Fruit fly (Drosophila melanogaster): ENCODE measurements around the gene Pect.

Pect gene

dm6 chr2L:13219281-13220092, 15.9 kb downstream of the Pect start, which contains the start of the genes CG9426 and mRF1 (continued):
- TF ChIP-seq crol (GFP tag; IDR thresholded peaks at IDR 0.05) = no peak
- peak; percentile 34 for TF ChIP-seq Xbp1 (GFP tag; optimal IDR thresholded peaks at IDR 0.05)
- TF ChIP-seq CG34224 (GFP tag; IDR thresholded peaks at IDR 0.05; ENCODE audit: partially characterized antibody) = peak; percentile 98
- TF ChIP-seq Lpt (GFP tag; optimal IDR thresholded peaks at IDR 0.05) = no peak
- TF ChIP-seq p53 (GFP tag; optimal IDR thresholded peaks at IDR 0.05) = peak; percentile 31
- TF ChIP-seq CG10321 (GFP tag; IDR thresholded peaks at IDR 0.05) = no peak
- TF ChIP-seq MBD-R2 (GFP tag; IDR thresholded peaks at IDR 0.05) = peak; percentile 83
- TF ChIP-seq CG17186 (GFP tag; optimal IDR thresholded peaks at IDR 0.05) = peak; percentile 19
- TF ChIP-seq Lim3 (GFP tag; IDR thresholded peaks at IDR 0.05) = no peak
- no peak for TF ChIP-seq CG7271 (tag; optimal IDR thresholded peaks at IDR 0.05)
- peak; percentile 21 for TF ChIP-seq Neu2 (GFP tag; optimal IDR thresholded peaks at IDR 0.05; ENCODE audit: borderline replicate concordance)
- TF ChIP-seq CG4360 (GFP tag; IDR thresholded peaks at IDR 0.05) = peak; percentile 97
- TF ChIP-seq Nf-YB (GFP tag; optimal IDR thresholded peaks at IDR 0.05) = peak; percentile 84
- TF ChIP-seq CG10209 (GFP tag; optimal IDR thresholded peaks at IDR 0.05) = no peak
- no peak for TF ChIP-seq pb (GFP tag; optimal IDR thresholded peaks at IDR 0.05)
- no peak for TF ChIP-seq CG5953 (GFP tag; IDR thresholded peaks at IDR 0.05)
- TF ChIP-seq CG4424 (GFP tag; optimal IDR thresholded peaks at IDR 0.05) = no peak
- TF ChIP-seq CG17385 (GFP tag; optimal IDR thresholded peaks at IDR 0.05) = peak; percentile 7
- TF ChIP-seq Hmr (GFP tag; optimal IDR thresholded peaks at IDR 0.05) = peak; percentile 3
- peak; percentile 18; the same call in 1 of the 3 replicates for TF ChIP-seq sr (GFP tag; IDR thresholded peaks at IDR 0.05)
- no peak for TF ChIP-seq z (GFP tag; IDR thresholded peaks at IDR 0.05)
- no peak for TF ChIP-seq gt (GFP tag; IDR thresholded peaks at IDR 0.05)
- peak; percentile 37 for TF ChIP-seq HmgZ (tag; optimal IDR thresholded peaks at IDR 0.05)
- peak; percentile 61 for TF ChIP-seq CG17829 (tag; optimal IDR thresholded peaks at IDR 0.05)
- TF ChIP-seq Sry-δ (GFP tag; optimal IDR thresholded peaks at IDR 0.05) = peak; percentile 96
- TF ChIP-seq Hr51 (GFP tag; optimal IDR thresholded peaks at IDR 0.05) = no peak
- no peak for TF ChIP-seq lov (optimal IDR thresholded peaks at IDR 0.05)
- no peak for TF ChIP-seq lov (GFP tag; IDR thresholded peaks at IDR 0.05)
- TF ChIP-seq CG33557 (GFP tag; optimal IDR thresholded peaks at IDR 0.05) = no peak
- peak; percentile 50 for TF ChIP-seq nmo (GFP tag; optimal IDR thresholded peaks at IDR 0.05)
- no peak for TF ChIP-seq usp (GFP tag; optimal IDR thresholded peaks at IDR 0.05)
- no peak for TF ChIP-seq CG8944 (GFP tag; optimal IDR thresholded peaks at IDR 0.05)
- TF ChIP-seq nau (GFP tag; optimal IDR thresholded peaks at IDR 0.05) = no peak
- peak; percentile 90 for TF ChIP-seq Nf-YC (tag; optimal IDR thresholded peaks at IDR 0.05)
- no peak for TF ChIP-seq CG11696 (GFP tag; IDR thresholded peaks at IDR 0.05)
- TF ChIP-seq CG32767 (GFP tag; IDR thresholded peaks at IDR 0.05) = peak; percentile 44; the same call in 1 of the 2 replicates
- TF ChIP-seq ash1 (GFP tag; optimal IDR thresholded peaks at IDR 0.05) = no peak
- no peak for TF ChIP-seq CG6654 (GFP tag; optimal IDR thresholded peaks at IDR 0.05)
- TF ChIP-seq dati (GFP tag; IDR thresholded peaks at IDR 0.05) = no peak
- TF ChIP-seq dpn (GFP tag; optimal IDR thresholded peaks at IDR 0.05) = peak; percentile 17 to 24
- TF ChIP-seq HLH3B (GFP tag; IDR thresholded peaks at IDR 0.05) = no peak
- peak; percentile 41 for TF ChIP-seq CG12769 (tag; optimal IDR thresholded peaks at IDR 0.05)
- TF ChIP-seq phol (tag; optimal IDR thresholded peaks at IDR 0.05) = peak; percentile 22
- TF ChIP-seq yki (optimal IDR thresholded peaks at IDR 0.05) = no peak
- TF ChIP-seq Vsx1 (GFP tag; optimal IDR thresholded peaks at IDR 0.05) = no peak
- no peak for TF ChIP-seq CG14965 (GFP tag; optimal IDR thresholded peaks at IDR 0.05; ENCODE audit: borderline replicate concordance)
- peak; percentile 63 for TF ChIP-seq CG11504 (tag; optimal IDR thresholded peaks at IDR 0.05)
- TF ChIP-seq row (GFP tag; IDR thresholded peaks at IDR 0.05) = peak; percentile 39; the same call in 1 of the 3 replicates
- peak; percentile 12 for TF ChIP-seq B-H2 (GFP tag; optimal IDR thresholded peaks at IDR 0.05)
- peak; percentile 59 for TF ChIP-seq CG2712 (tag; optimal IDR thresholded peaks at IDR 0.05)

Measured in whole organism, embryonic.